Fruit fly (Drosophila melanogaster) whole organism, wandering third instar larva: ENCODE measurements around the gene Mtch.
A peak's percentile ranks its signal among the peaks of the same experiment; 100 is the strongest.

Experiments used
- Abd-B ChIP-seq: fragments of >200 bp; optimal IDR thresholded peaks from 2 replicates; lab custom pipeline; 2017; ENCODE audit warnings: missing biosample characterization, missing genetic modification characterization
- CG32264 ChIP-seq: fragments of 200-800 bp; sonication (Bioruptor generic); optimal IDR thresholded peaks from 2 replicates; lab custom pipeline; 2016; ENCODE audit warnings: missing biosample characterization, missing genetic modification characterization
- CG9705 ChIP-seq: fragments of 200-800 bp; sonication (Bioruptor generic); optimal IDR thresholded peaks from 2 replicates; lab custom pipeline; 2018; ENCODE audit warnings: missing biosample characterization, mild to moderate bottlenecking, missing genetic modification characterization
- CrebA ChIP-seq: fragments of 200-800 bp; sonication (Bioruptor generic); optimal IDR thresholded peaks from 2 replicates; lab custom pipeline; 2016; ENCODE audit warnings: missing biosample characterization, mild to moderate bottlenecking, missing genetic modification characterization, borderline replicate concordance
- GATAd ChIP-seq: sonication (Bioruptor generic); optimal IDR thresholded peaks from 2 replicates; lab custom pipeline; 2016; ENCODE audit warnings: missing biosample characterization, missing genetic modification characterization
- HLH106 ChIP-seq: fragments of 200-800 bp; optimal IDR thresholded peaks from 3 replicates; lab custom pipeline; 2019; ENCODE audit warnings: missing biosample characterization, mild to moderate bottlenecking, missing genetic modification characterization, moderate library complexity
- Hnf4 ChIP-seq: fragments of 200-800 bp; sonication (Bioruptor generic); optimal IDR thresholded peaks from 2 replicates; lab custom pipeline; 2016; ENCODE audit warnings: missing biosample characterization, mild to moderate bottlenecking, missing genetic modification characterization
- Hr78 ChIP-seq: fragments of >200 bp; optimal IDR thresholded peaks from 2 replicates; lab custom pipeline; 2017; ENCODE audit warnings: missing biosample characterization, missing genetic modification characterization
- Hr83 ChIP-seq: fragments of 200-300 bp; sonication (Bioruptor generic); optimal IDR thresholded peaks from 2 replicates; lab custom pipeline; 2016; ENCODE audit warnings: missing biosample characterization, mild to moderate bottlenecking, missing genetic modification characterization, moderate library complexity; ENCODE audit not compliant: poor library complexity, severe bottlenecking
- Mio ChIP-seq: sonication (Bioruptor generic); optimal IDR thresholded peaks from 2 replicates; lab custom pipeline; 2016; ENCODE audit warnings: missing biosample characterization, missing genetic modification characterization
- Myc ChIP-seq: fragments of >200 bp; optimal IDR thresholded peaks from 2 replicates; lab custom pipeline; 2017
- N ChIP-seq: fragments of >200 bp; optimal IDR thresholded peaks from 2 replicates; lab custom pipeline; 2018; ENCODE audit warnings: missing biosample characterization, missing external identifiers, missing genetic modification characterization
- OdsH ChIP-seq: fragments of 200-800 bp; sonication (Bioruptor generic); optimal IDR thresholded peaks from 2 replicates; lab custom pipeline; 2016; ENCODE audit warnings: missing biosample characterization, mild to moderate bottlenecking, missing genetic modification characterization
- Rel ChIP-seq, 2 experiments: fragments of 200-800 bp; sonication (Bioruptor generic) in 1 of 2; optimal IDR thresholded peaks; 2 replicates in 1 of 2; 3 replicates in 1 of 2; lab custom pipeline; 2016 to 2019; ENCODE audit warnings: mild to moderate bottlenecking in 2 of 2, missing biosample characterization in 2 of 2, missing genetic modification characterization in 2 of 2, moderate library complexity in 1 of 2
- Sp1 ChIP-seq: fragments of 200-800 bp; sonication (Bioruptor generic); optimal IDR thresholded peaks from 3 replicates; lab custom pipeline; 2019; ENCODE audit warnings: missing biosample characterization, mild to moderate bottlenecking, missing genetic modification characterization, moderate library complexity
- br ChIP-seq: fragments of 200-800 bp; sonication (Bioruptor generic); optimal IDR thresholded peaks from 2 replicates; lab custom pipeline; 2016; ENCODE audit warnings: missing biosample characterization, missing genetic modification characterization
- brk ChIP-seq: fragments of 200-800 bp; sonication (Bioruptor generic); optimal IDR thresholded peaks from 2 replicates; lab custom pipeline; 2016; ENCODE audit warnings: missing biosample characterization, mild to moderate bottlenecking, missing genetic modification characterization
- dsf ChIP-seq: sonication (Bioruptor generic); optimal IDR thresholded peaks from 2 replicates; lab custom pipeline; 2016; ENCODE audit warnings: missing biosample characterization, missing genetic modification characterization, borderline replicate concordance
- ey ChIP-seq: fragments of 200-800 bp; sonication (Bioruptor generic); optimal IDR thresholded peaks from 2 replicates; lab custom pipeline; 2016; ENCODE audit warnings: missing biosample characterization, missing genetic modification characterization
- foxo ChIP-seq, 2 experiments: fragments of 200-800 bp; sonication (Bioruptor generic); optimal IDR thresholded peaks; 2 replicates in 1 of 2; 3 replicates in 1 of 2; lab custom pipeline; 2016 to 2017; ENCODE audit warnings: missing biosample characterization in 2 of 2, missing genetic modification characterization in 2 of 2
- fru ChIP-seq: fragments of 200-800 bp; sonication (Bioruptor generic); optimal IDR thresholded peaks from 3 replicates; lab custom pipeline; 2016; ENCODE audit warnings: missing biosample characterization, mild to moderate bottlenecking, missing genetic modification characterization
- h ChIP-seq: fragments of 200-800 bp; sonication (Bioruptor generic); optimal IDR thresholded peaks from 3 replicates; lab custom pipeline; 2016; ENCODE audit warnings: missing biosample characterization, mild to moderate bottlenecking, missing genetic modification characterization
- jim ChIP-seq: fragments of 175-275, 200-325 bp; sonication (Bioruptor generic); optimal IDR thresholded peaks from 2 replicates; lab custom pipeline; 2016; ENCODE audit warnings: missing biosample characterization, mild to moderate bottlenecking, missing genetic modification characterization
- lola ChIP-seq: fragments of >200 bp; optimal IDR thresholded peaks from 2 replicates; lab custom pipeline; 2017; ENCODE audit warnings: missing biosample characterization, missing genetic modification characterization
- psq ChIP-seq: fragments of 200-800 bp; sonication (Bioruptor generic); optimal IDR thresholded peaks from 3 replicates; lab custom pipeline; 2017; ENCODE audit warnings: missing biosample characterization, mild to moderate bottlenecking, missing genetic modification characterization, moderate library complexity
- rgr ChIP-seq: fragments of 200-800 bp; sonication (Bioruptor generic); optimal IDR thresholded peaks from 3 replicates; lab custom pipeline; 2016; ENCODE audit warnings: missing biosample characterization, mild to moderate bottlenecking, missing genetic modification characterization
- tai ChIP-seq: sonication (Bioruptor generic); optimal IDR thresholded peaks from 2 replicates; lab custom pipeline; 2016; ENCODE audit warnings: missing biosample characterization, missing genetic modification characterization
- woc ChIP-seq: sonication (Bioruptor generic); optimal IDR thresholded peaks from 2 replicates; lab custom pipeline; 2016; ENCODE audit warnings: missing biosample characterization, mild to moderate bottlenecking, missing genetic modification characterization

Mtch gene

DNA sequence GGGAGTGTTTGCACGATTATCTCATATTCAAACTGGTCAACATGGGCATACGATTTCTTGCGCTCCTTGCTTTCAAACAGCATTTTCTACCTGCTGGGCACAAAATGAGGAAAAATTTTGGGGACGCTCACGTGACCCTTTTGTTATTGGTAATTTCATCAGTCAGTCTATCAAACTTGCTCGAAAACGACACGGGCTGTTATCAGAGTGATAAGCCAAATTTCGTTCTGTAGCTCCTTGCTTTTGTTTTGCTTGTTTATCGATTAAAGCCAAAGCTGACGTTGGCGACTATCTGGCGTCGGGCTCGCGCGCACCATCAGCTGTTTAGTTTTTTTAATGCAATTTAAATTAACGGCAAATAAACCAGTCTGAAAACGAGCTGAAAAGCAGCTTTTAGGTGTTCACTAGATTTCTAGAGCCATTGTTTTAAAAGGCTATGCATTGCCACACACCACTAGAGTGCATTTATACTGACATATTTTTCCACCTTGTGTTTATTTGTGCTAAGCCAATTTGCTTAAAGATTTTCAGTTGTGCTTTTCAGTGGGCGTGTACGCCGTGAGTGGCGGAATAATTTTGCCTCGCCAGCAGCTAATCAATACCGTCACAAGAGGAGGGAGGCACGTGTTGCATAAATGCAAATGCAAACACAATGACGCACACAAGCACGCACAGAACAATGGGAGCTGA lies 47.7 kb upstream of the Mtch start:
- TF ChIP-seq h (peak; percentile 60), OdsH (GFP tag; lab: Kevin White, UChicago) (peak; percentile 38), jim (no peak), foxo (GFP tag; optimal IDR thresholded peaks at IDR 0.05; lab: Kevin White, UChicago) (peak in 1 of 2 experiments; percentile 16), Myc (lab: Kevin White, UChicago) (no peak), Hnf4 (GFP tag; lab: Kevin White, UChicago) (peak; percentile 49), rgr (GFP tag; lab: Kevin White, UChicago) (peak; percentile 58), GATAd (GFP tag; lab: Kevin White, UChicago) (no peak), Hr83 (GFP tag; lab: Kevin White, UChicago) (peak; percentile 97), br (peak; percentile 15), CG32264 (GFP tag; lab: Kevin White, UChicago) (no peak), fru (GFP tag; lab: Kevin White, UChicago) (no peak), psq (GFP tag; lab: Kevin White, UChicago) (no peak), brk (peak; percentile 5), HLH106 (no peak)
- TF ChIP-seq, all 38 proteins: peak for 8

DNA sequence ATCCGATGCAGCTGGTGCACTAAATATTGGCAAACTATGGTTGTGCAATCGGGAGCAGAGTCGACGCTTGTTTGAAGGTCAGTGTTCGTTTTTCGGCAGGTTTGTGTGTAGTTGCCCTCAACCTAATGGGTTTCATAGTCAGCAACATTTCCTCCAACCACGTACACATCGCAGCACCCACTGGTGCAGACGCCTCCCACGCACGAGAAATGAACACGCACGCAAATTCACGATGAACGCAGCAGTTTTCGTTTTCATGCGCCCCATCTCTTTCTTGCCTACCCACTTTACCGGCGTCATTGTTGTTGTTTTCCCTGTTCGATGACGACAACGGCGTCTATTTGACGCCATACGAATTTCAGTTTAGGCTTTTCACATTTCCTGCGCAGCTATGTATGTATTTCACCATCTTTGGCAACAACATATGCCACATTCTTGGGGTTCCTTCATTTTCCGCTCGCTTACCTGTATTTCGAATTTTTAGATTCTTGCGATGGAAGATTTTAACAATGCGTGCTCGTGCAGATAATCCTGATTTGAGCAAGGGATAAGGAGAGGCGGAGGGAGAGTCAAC lies 46.7 kb upstream of the Mtch start:
- TF ChIP-seq foxo (GFP tag; optimal IDR thresholded peaks at IDR 0.05; lab: Kevin White, UChicago): no peak
- no peak for TF ChIP-seq Hr83 (GFP tag; lab: Kevin White, UChicago)
- TF ChIP-seq dsf (GFP tag; lab: Kevin White, UChicago): no peak
- no peak for TF ChIP-seq CG9705 (GFP tag; lab: Kevin White, UChicago)
- TF ChIP-seq OdsH (GFP tag; lab: Kevin White, UChicago): no peak
- no peak for TF ChIP-seq brk
- TF ChIP-seq CG32264 (GFP tag; lab: Kevin White, UChicago): no peak
- TF ChIP-seq N (GFP tag; lab: Kevin White, UChicago): no peak
- no peak for TF ChIP-seq Hr78 (GFP tag; lab: Kevin White, UChicago)
- TF ChIP-seq lola (GFP tag; lab: Kevin White, UChicago): no peak

DNA sequence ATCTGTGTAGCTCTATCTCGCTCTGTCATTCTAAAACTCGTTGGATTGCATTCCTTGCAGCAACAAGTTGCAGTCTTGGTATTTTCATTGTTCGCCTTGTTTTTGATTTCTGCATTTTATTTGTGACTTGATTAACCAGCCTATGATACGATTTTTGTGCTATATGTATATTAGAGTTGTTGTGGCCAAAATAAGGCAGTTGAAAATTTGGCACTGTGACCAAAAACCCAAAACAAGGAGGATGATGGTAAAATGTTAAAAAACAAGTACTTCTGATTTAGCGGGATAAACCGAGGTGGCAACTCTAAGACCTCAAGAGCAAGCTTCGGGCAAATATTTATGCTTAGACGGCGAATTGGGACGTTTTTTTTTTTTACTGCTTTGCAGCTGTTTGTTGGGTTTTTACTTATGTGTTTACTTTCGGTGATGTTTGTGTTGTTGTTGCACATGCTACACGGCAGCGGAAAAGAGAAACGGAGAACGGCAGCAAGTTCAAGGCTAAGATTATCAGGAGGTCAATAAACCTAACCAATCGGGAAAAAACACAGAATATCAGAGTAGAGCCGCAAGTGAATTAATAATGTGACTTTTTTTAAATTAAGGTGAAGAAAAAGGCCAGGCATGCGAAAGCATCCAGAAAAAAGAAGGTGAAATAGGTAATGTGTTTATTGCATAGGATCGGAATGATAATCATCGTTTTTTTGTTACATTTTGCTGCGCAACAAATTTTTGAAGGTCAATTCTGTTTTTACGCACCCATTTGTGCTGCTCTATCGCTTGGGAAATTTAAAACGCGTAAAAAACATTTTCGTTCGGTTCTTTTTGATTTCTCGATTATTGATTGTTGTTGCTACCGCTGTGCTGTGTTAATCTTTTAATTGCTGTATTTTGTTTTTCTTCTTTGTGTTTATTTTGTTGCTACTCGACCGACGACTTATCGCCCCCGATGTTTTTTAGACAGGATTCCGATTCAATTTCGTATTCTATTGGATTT lies 44.6 kb upstream of the Mtch start:
- peak; percentile 43 for TF ChIP-seq rgr (GFP tag; lab: Kevin White, UChicago)
- no peak for TF ChIP-seq Rel (GFP tag; optimal IDR thresholded peaks at IDR 0.05; lab: Kevin White, UChicago)
- peak; percentile 97 for TF ChIP-seq Rel (tag; optimal IDR thresholded peaks at IDR 0.05; lab: Kevin White, UChicago)
- TF ChIP-seq ey (GFP tag; lab: Kevin White, UChicago): peak; percentile 53
- TF ChIP-seq foxo (GFP tag; optimal IDR thresholded peaks at IDR 0.05; lab: Kevin White, UChicago): peak in 1 of 2 experiments; percentile 48
- no peak for TF ChIP-seq Mio (GFP tag; lab: Kevin White, UChicago)
- no peak for TF ChIP-seq Hr83 (GFP tag; lab: Kevin White, UChicago)
- no peak for TF ChIP-seq woc (GFP tag; lab: Kevin White, UChicago)
- TF ChIP-seq CrebA (GFP tag; lab: Kevin White, UChicago): no peak
- peak; percentile 45 for TF ChIP-seq psq (GFP tag; lab: Kevin White, UChicago)
- TF ChIP-seq fru (GFP tag; lab: Kevin White, UChicago): peak; percentile 61
- no peak for TF ChIP-seq Abd-B
- TF ChIP-seq br: peak; percentile 39
- TF ChIP-seq lola (GFP tag; lab: Kevin White, UChicago): no peak
- TF ChIP-seq h: peak; percentile 19
- TF ChIP-seq tai: no peak
- TF ChIP-seq Sp1 (GFP tag; lab: Kevin White, UChicago): peak; percentile 5
- TF ChIP-seq brk: no peak
- peak; percentile 9 for TF ChIP-seq HLH106
- peak; percentile 16 for TF ChIP-seq OdsH (GFP tag; lab: Kevin White, UChicago)
